Worm (Caenorhabditis elegans): ENCODE results near the gene C06C6.9.

DNA sequence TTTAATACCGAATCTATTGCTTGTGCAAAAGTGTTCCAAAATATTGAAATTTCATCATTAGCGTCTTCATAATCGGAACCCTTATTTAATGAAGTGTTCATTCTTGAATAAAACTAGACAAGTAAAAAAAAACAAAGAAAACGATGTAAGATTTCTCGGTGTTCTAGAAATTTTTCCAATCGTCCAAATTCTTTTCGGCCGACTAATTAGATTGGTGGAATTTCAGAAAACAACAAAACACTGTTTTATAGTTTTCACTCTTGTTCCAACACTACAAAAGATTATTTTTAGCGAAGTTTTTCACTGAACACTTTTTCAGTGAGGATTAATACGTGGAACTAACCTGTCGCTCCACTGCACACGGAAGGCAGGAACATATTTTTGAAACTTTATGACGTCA, 43.8 kb downstream of the C06C6.9 start, which contains the start of gene srw-56:
- TF ChIP-seq lsy-27 (tag; optimal IDR thresholded peaks at IDR 0.05; ENCODE audit: borderline replicate concordance, insufficient read depth) (no peak), unc-62 (GFP tag; optimal IDR thresholded peaks at IDR 0.05) (no peak), Y53G8AR.9 (GFP tag; conservative IDR thresholded peaks at IDR 0.05) (no peak), tbx-9 (tag; optimal IDR thresholded peaks at IDR 0.05; ENCODE audit: borderline replicate concordance) (no peak), F49E8.2 (tag; optimal IDR thresholded peaks at IDR 0.05; ENCODE audit: insufficient read depth) (no peak), ekl-4 (GFP tag; IDR thresholded peaks at IDR 0.05) (no peak), dpl-1 (GFP tag; optimal IDR thresholded peaks at IDR 0.05) (no peak), unc-130 (GFP tag; optimal IDR thresholded peaks at IDR 0.05) (no peak), nhr-179 (tag; optimal IDR thresholded peaks at IDR 0.05) (no peak), B0019.2 (GFP tag; conservative IDR thresholded peaks at IDR 0.05) (no peak), pha-4 (tag; optimal IDR thresholded peaks at IDR 0.05) (no peak), nfya-1 (tag; optimal IDR thresholded peaks at IDR 0.05; ENCODE audit: borderline replicate concordance, insufficient read depth) (no peak), mel-28 (tag; optimal IDR thresholded peaks at IDR 0.05; ENCODE audit: borderline replicate concordance) (no peak), snpc-1.3 (tag; optimal IDR thresholded peaks at IDR 0.05; ENCODE audit: insufficient read depth) (no peak)
